Worm (Caenorhabditis elegans) whole organism, L3 larva: ENCODE results near the gene pqn-29.

Source experiments
- ama-1 ChIP-seq: fragments of 150-350 bp; optimal IDR thresholded peaks from 2 replicates; lab custom pipeline; 2018
- nhr-76 ChIP-seq: fragments of 150-350 bp; sonication (generic microtip); optimal IDR thresholded peaks from 5 replicates; lab custom pipeline; 2014; ENCODE audit warnings: missing biosample characterization, missing genetic modification characterization
- unc-39 ChIP-seq: sonication (generic microtip); optimal IDR thresholded peaks from 4 replicates; lab custom pipeline; 2017; ENCODE audit warnings: missing biosample characterization, missing genetic modification characterization

ce11 chrIII:4695057-4695456 lies 48.9 kb upstream of the pqn-29 start, which contains the start of gene T04A8.7:
- TF ChIP-seq unc-39 (tag; lab: Kevin White, UChicago) = no peak
- TF ChIP-seq ama-1 (lab: Kevin White, UChicago) = no peak
- no peak for TF ChIP-seq nhr-76 (tag; lab: Kevin White, UChicago)
